Worm (Caenorhabditis elegans) whole organism, mixed stage, embryonic: Measurements from ENCODE around the gene tag-294.

Source experiments
- bed-3 ChIP-seq: fragments of 200-800 bp; sonication (Bioruptor generic); optimal IDR thresholded peaks from 3 replicates; lab custom pipeline; 2018; ENCODE audit warnings: mild to moderate bottlenecking, missing genetic modification characterization, moderate library complexity, missing compliant biosample characterization
- blmp-1 ChIP-seq: fragments of 150-350 bp; optimal IDR thresholded peaks from 2 replicates; lab custom pipeline; 2014; ENCODE audit warnings: missing biosample characterization, missing genetic modification characterization
- ceh-43 ChIP-seq: fragments of 200-800 bp; sonication (Bioruptor generic); optimal IDR thresholded peaks from 2 replicates; lab custom pipeline; 2018; ENCODE audit warnings: mild to moderate bottlenecking, missing genetic modification characterization, moderate library complexity, missing compliant biosample characterization
- ceh-83 ChIP-seq: fragments of 200-800 bp; sonication (Bioruptor generic); optimal IDR thresholded peaks from 2 replicates; lab custom pipeline; 2018; ENCODE audit warnings: mild to moderate bottlenecking, missing genetic modification characterization, missing compliant biosample characterization
- ces-1 ChIP-seq: fragments of 150-350 bp; optimal IDR thresholded peaks from 2 replicates; lab custom pipeline; 2014; ENCODE audit warnings: missing biosample characterization, missing genetic modification reagents, missing genetic modification characterization
- cnd-1 ChIP-seq: fragments of 200-800 bp; sonication (Bioruptor generic); optimal IDR thresholded peaks from 2 replicates; lab custom pipeline; 2018; ENCODE audit warnings: mild to moderate bottlenecking, missing genetic modification characterization, missing compliant biosample characterization
- elt-1 ChIP-seq: sonication (generic microtip); optimal IDR thresholded peaks from 2 replicates; lab custom pipeline; 2017; ENCODE audit warnings: missing genetic modification characterization, mild to moderate bottlenecking, missing compliant biosample characterization, antibody characterized with exemption, moderate library complexity, borderline replicate concordance; ENCODE audit not compliant: insufficient read depth
- elt-3 ChIP-seq: fragments of 150-350 bp; optimal IDR thresholded peaks from 2 replicates; lab custom pipeline; 2014; ENCODE audit warnings: missing biosample characterization, missing genetic modification characterization
- flh-1 ChIP-seq: fragments of 200-800 bp; sonication (Bioruptor generic); optimal IDR thresholded peaks from 2 replicates; lab custom pipeline; 2018; ENCODE audit warnings: mild to moderate bottlenecking, missing genetic modification characterization, moderate library complexity, missing compliant biosample characterization
- ham-2 ChIP-seq: fragments of 200-800 bp; sonication (Bioruptor generic); optimal IDR thresholded peaks from 2 replicates; lab custom pipeline; 2018; ENCODE audit warnings: mild to moderate bottlenecking, missing genetic modification characterization, missing compliant biosample characterization
- lin-13 ChIP-seq: fragments of 150-350 bp; optimal IDR thresholded peaks from 2 replicates; lab custom pipeline; 2014; ENCODE audit warnings: missing biosample characterization, missing genetic modification characterization
- lin-32 ChIP-seq: fragments of 200-800 bp; sonication (Bioruptor generic); optimal IDR thresholded peaks from 2 replicates; lab custom pipeline; 2018; ENCODE audit warnings: mild to moderate bottlenecking, missing genetic modification characterization, missing compliant biosample characterization
- lsy-2 ChIP-seq: fragments of 150-350 bp; optimal IDR thresholded peaks from 2 replicates; lab custom pipeline; 2014; ENCODE audit warnings: missing biosample characterization, missing genetic modification characterization
- mab-5 ChIP-seq: fragments of 150-350 bp; optimal IDR thresholded peaks from 2 replicates; lab custom pipeline; 2014; ENCODE audit warnings: missing biosample characterization, missing genetic modification characterization
- mep-1 ChIP-seq: fragments of 150-350 bp; optimal IDR thresholded peaks from 2 replicates; lab custom pipeline; 2017; ENCODE audit warnings: missing biosample characterization, missing genetic modification reagents, missing genetic modification characterization, inconsistent platforms
- nhr-12 ChIP-seq: fragments of 150-350 bp; optimal IDR thresholded peaks from 2 replicates; lab custom pipeline; 2014; ENCODE audit warnings: missing biosample characterization, missing genetic modification characterization
- nhr-2 ChIP-seq: fragments of 150-350 bp; optimal IDR thresholded peaks from 2 replicates; lab custom pipeline; 2014; ENCODE audit warnings: missing biosample characterization, missing genetic modification characterization
- nhr-76 ChIP-seq: sonication (generic microtip); optimal IDR thresholded peaks from 2 replicates; lab custom pipeline; 2017; ENCODE audit warnings: missing biosample characterization, missing genetic modification characterization
- sem-2 ChIP-seq: fragments of 200-800 bp; sonication (Bioruptor generic); optimal IDR thresholded peaks from 2 replicates; lab custom pipeline; 2018; ENCODE audit warnings: mild to moderate bottlenecking, missing genetic modification characterization, missing compliant biosample characterization
- sptf-1 ChIP-seq: sonication (generic microtip); optimal IDR thresholded peaks from 2 replicates; lab custom pipeline; 2017; ENCODE audit warnings: mild to moderate bottlenecking, missing genetic modification characterization, moderate library complexity, missing compliant biosample characterization
- tbx-8 ChIP-seq: fragments of 200-800 bp; sonication (Bioruptor generic); optimal IDR thresholded peaks from 2 replicates; lab custom pipeline; 2018; ENCODE audit warnings: mild to moderate bottlenecking, missing genetic modification characterization, moderate library complexity, missing compliant biosample characterization
- unc-120 ChIP-seq: sonication (generic microtip); optimal IDR thresholded peaks from 2 replicates; lab custom pipeline; 2017; ENCODE audit warnings: missing genetic modification characterization, missing compliant biosample characterization; ENCODE audit not compliant: poor library complexity, severe bottlenecking
- unc-39 ChIP-seq: fragments of 150-350 bp; optimal IDR thresholded peaks from 2 replicates; lab custom pipeline; 2014; ENCODE audit warnings: missing biosample characterization, missing genetic modification characterization
- unc-62 ChIP-seq: fragments of 150-350 bp; optimal IDR thresholded peaks from 2 replicates; lab custom pipeline; 2014; ENCODE audit warnings: missing biosample characterization, missing genetic modification reagents, missing genetic modification characterization
- zip-8 ChIP-seq: fragments of 150-350 bp; optimal IDR thresholded peaks from 2 replicates; lab custom pipeline; 2014; ENCODE audit warnings: missing biosample characterization, missing genetic modification characterization
- ztf-11 ChIP-seq: fragments of 150-350 bp; optimal IDR thresholded peaks from 2 replicates; lab custom pipeline; 2014; ENCODE audit warnings: missing biosample characterization, missing genetic modification characterization

Gene tag-294

ce11 chrX:5713479-5713878 is 49.7 kb downstream of the tag-294 start:
- TF ChIP-seq unc-62 (GFP tag; lab: Kevin White, UChicago): no peak
- no peak for TF ChIP-seq cnd-1 (tag; lab: Kevin White, UChicago)
- no peak for TF ChIP-seq mep-1
- TF ChIP-seq elt-3: no peak
- no peak for TF ChIP-seq sptf-1 (tag; lab: Kevin White, UChicago)
- no peak for TF ChIP-seq nhr-2 (tag; lab: Kevin White, UChicago)
- TF ChIP-seq ham-2 (GFP tag; lab: Kevin White, UChicago): no peak
- no peak for TF ChIP-seq lsy-2 (tag; lab: Kevin White, UChicago)
- no peak for TF ChIP-seq sem-2 (GFP tag; lab: Kevin White, UChicago)
- TF ChIP-seq blmp-1: no peak
- no peak for TF ChIP-seq nhr-12 (tag; lab: Kevin White, UChicago)
- no peak for TF ChIP-seq tbx-8 (GFP tag; lab: Kevin White, UChicago)
- TF ChIP-seq bed-3: no peak
- no peak for TF ChIP-seq mab-5 (tag; lab: Kevin White, UChicago)
- no peak for TF ChIP-seq ztf-11 (tag; lab: Kevin White, UChicago)
- TF ChIP-seq elt-1 (tag; lab: Kevin White, UChicago): no peak

- no peak for TF ChIP-seq ces-1 (GFP tag; lab: Kevin White, UChicago)
- no peak for TF ChIP-seq lsy-2 (tag; lab: Kevin White, UChicago)
- TF ChIP-seq unc-120 (tag; lab: Kevin White, UChicago): no peak
- TF ChIP-seq tbx-8 (GFP tag; lab: Kevin White, UChicago): no peak
- no peak for TF ChIP-seq lin-13 (tag; lab: Kevin White, UChicago)
- TF ChIP-seq nhr-76: no peak
- TF ChIP-seq unc-62 (GFP tag; lab: Kevin White, UChicago): no peak
- no peak for TF ChIP-seq cnd-1 (tag; lab: Kevin White, UChicago)
- no peak for TF ChIP-seq elt-1 (tag; lab: Kevin White, UChicago)
- TF ChIP-seq nhr-2 (tag; lab: Kevin White, UChicago): no peak
- TF ChIP-seq nhr-12 (tag; lab: Kevin White, UChicago): no peak
- TF ChIP-seq ztf-11 (tag; lab: Kevin White, UChicago): no peak
- no peak for TF ChIP-seq flh-1 (GFP tag; lab: Kevin White, UChicago)
- no peak for TF ChIP-seq ceh-83
- no peak for TF ChIP-seq ceh-43
- no peak for TF ChIP-seq lin-32 (GFP tag; lab: Kevin White, UChicago)
- no peak for TF ChIP-seq mep-1
- no peak for TF ChIP-seq unc-39
- no peak for TF ChIP-seq zip-8
Measured at ce11 chrX:5710637-5711036, 52.6 kb downstream of the tag-294 start, which contains the start of gene cat-1. cat-1 (minus strand) TSS chrX:5710737.
